Worm (Caenorhabditis elegans) whole organism, young adult: Measurements from ENCODE around the gene rpl-3.

ENCODE experiments used
- Y56A3A.18 ChIP-seq: fragments of 200-800 bp; sonication (Bioruptor generic); IDR thresholded peaks from 2 replicates; pipeline ENCODE4 v1.3.6; 2022; ENCODE audit warnings: missing genetic modification reagents, missing genetic modification characterization, missing compliant biosample characterization
- hlh-26 ChIP-seq: fragments of 200-800 bp; sonication (Bioruptor generic); conservative IDR thresholded peaks from 2 replicates; pipeline ENCODE4 v1.3.6; 2022; ENCODE audit warnings: missing genetic modification reagents, missing genetic modification characterization, missing compliant biosample characterization
- lsy-27 ChIP-seq: sonication (generic microtip); optimal IDR thresholded peaks from 2 replicates; lab custom pipeline; 2017; ENCODE audit warnings: missing genetic modification characterization, mild to moderate bottlenecking, missing compliant biosample characterization, antibody characterized with exemption, missing genotype, borderline replicate concordance; ENCODE audit not compliant: insufficient read depth
- tlf-1 ChIP-seq: fragments of 200-800 bp; sonication (Bioruptor generic); optimal IDR thresholded peaks from 2 replicates; lab custom pipeline; 2018; ENCODE audit warnings: mild to moderate bottlenecking, missing genetic modification characterization, missing compliant biosample characterization
- unc-130 ChIP-seq: sonication (generic microtip); optimal IDR thresholded peaks from 2 replicates; lab custom pipeline; 2016; ENCODE audit warnings: missing genetic modification reagents, missing genetic modification characterization, missing compliant biosample characterization

DNA sequence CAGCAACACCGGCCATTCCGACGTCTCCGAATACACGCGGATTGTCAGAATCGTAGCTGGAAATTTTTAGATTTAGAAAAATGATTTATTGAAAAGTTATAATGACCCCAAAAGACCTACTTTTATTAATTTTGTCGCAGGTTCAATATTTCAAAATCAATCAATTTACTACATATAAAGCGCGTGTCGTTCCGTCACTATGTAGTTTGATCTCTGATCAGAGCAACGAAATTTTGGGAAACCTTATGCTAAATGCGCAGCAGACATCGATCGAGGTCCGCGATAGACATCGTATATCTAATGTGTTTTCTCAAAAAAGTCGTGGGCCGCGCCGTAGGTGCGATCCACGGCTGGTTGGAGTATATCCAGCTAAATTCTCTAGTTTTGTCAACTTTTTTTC, 38.8 kb downstream of the rpl-3 start:
- TF ChIP-seq unc-130 (GFP tag; lab: Kevin White, UChicago) (no peak), Y56A3A.18 (no peak), hlh-26 (GFP tag; lab: Robert Waterston, UW) (no peak), tlf-1 (GFP tag; lab: Kevin White, UChicago) (no peak), lsy-27 (tag; lab: Kevin White, UChicago) (no peak)
